Worm (Caenorhabditis elegans) whole organism, midembryonic: ENCODE results near the gene F44E2.9.

Source experiments
- T22C8.4 ChIP-seq: fragments of 200-800 bp; sonication (Bioruptor generic); IDR thresholded peaks from 2 replicates; pipeline ENCODE4 v1.3.6; 2022; ENCODE audit warnings: missing genetic modification characterization, missing compliant biosample characterization
- cog-1 ChIP-seq: sonication (generic microtip); optimal IDR thresholded peaks from 2 replicates; lab custom pipeline; 2016; ENCODE audit warnings: missing genetic modification characterization, missing compliant biosample characterization
- flt-1 ChIP-seq: fragments of 200-800 bp; sonication (Bioruptor generic); IDR thresholded peaks from 2 replicates; pipeline ENCODE4 v1.3.6; 2022; ENCODE audit warnings: missing genetic modification characterization, missing compliant biosample characterization
- klf-2 ChIP-seq: fragments of 200-800 bp; sonication (Bioruptor generic); conservative IDR thresholded peaks from 2 replicates; pipeline ENCODE4 v1.3.6; 2022; ENCODE audit warnings: missing genetic modification reagents, missing genetic modification characterization, missing compliant biosample characterization
- med-1 ChIP-seq: sonication (generic microtip); optimal IDR thresholded peaks from 2 replicates; lab custom pipeline; 2017; ENCODE audit warnings: missing genetic modification characterization, mild to moderate bottlenecking, missing compliant biosample characterization, antibody characterized with exemption, missing genetic modification reagents; ENCODE audit not compliant: insufficient read depth
- ref-1 ChIP-seq: fragments of 200-800 bp; sonication (Bioruptor generic); conservative IDR thresholded peaks from 2 replicates; pipeline ENCODE4 v1.3.6; 2022; ENCODE audit warnings: missing genetic modification reagents, missing genetic modification characterization, missing compliant biosample characterization
- tab-1 ChIP-seq: fragments of 200-800 bp; sonication (Bioruptor generic); IDR thresholded peaks from 2 replicates; pipeline ENCODE4 v1.3.6; 2022; ENCODE audit warnings: missing genetic modification characterization, missing compliant biosample characterization
- ztf-23 ChIP-seq: fragments of 200-800 bp; sonication (Bioruptor generic); IDR thresholded peaks from 2 replicates; pipeline ENCODE4 v1.3.6; 2022; ENCODE audit warnings: missing genetic modification reagents, missing genetic modification characterization, missing compliant biosample characterization
- ztf-29 ChIP-seq: fragments of 200-800 bp; sonication (Bioruptor generic); IDR thresholded peaks from 2 replicates; pipeline ENCODE4 v1.3.6; 2022; ENCODE audit warnings: missing genetic modification reagents, missing genetic modification characterization, missing compliant biosample characterization

F44E2.9 gene

ce11 chrIII:8866038-8866437, 15.7 kb upstream of the F44E2.9 start:
- TF ChIP-seq ref-1 (GFP tag; lab: Robert Waterston, UW) (no peak), cog-1 (tag; lab: Kevin White, UChicago) (no peak), T22C8.4 (GFP tag; lab: Robert Waterston, UW) (no peak), klf-2 (GFP tag; lab: Robert Waterston, UW) (no peak), ztf-23 (no peak), ztf-29 (no peak), flt-1 (no peak), med-1 (GFP tag; lab: Kevin White, UChicago) (no peak), tab-1 (no peak)

ce11 chrIII:8865294-8865766, 15.0 kb upstream of the F44E2.9 start:
- TF ChIP-seq flt-1 (0 out of 2 replicates have a peak, but pooled peaks have one; percentile 54), T22C8.4 (GFP tag; lab: Robert Waterston, UW) (no peak), tab-1 (peak; percentile 51; the same call in 1 of the 2 replicates), ref-1 (GFP tag; lab: Robert Waterston, UW) (no peak), ztf-29 (no peak), med-1 (GFP tag; lab: Kevin White, UChicago) (no peak), ztf-23 (peak; percentile 57; the same call in 1 of the 2 replicates), klf-2 (GFP tag; lab: Robert Waterston, UW) (no peak), cog-1 (tag; lab: Kevin White, UChicago) (peak; percentile 11)

ce11 chrIII:8858482-8858881, 8.2 kb upstream of the F44E2.9 start:
- TF ChIP-seq klf-2 (GFP tag; lab: Robert Waterston, UW) = no peak
- no peak for TF ChIP-seq ref-1 (GFP tag; lab: Robert Waterston, UW)
- no peak for TF ChIP-seq T22C8.4 (GFP tag; lab: Robert Waterston, UW)
- no peak for TF ChIP-seq med-1 (GFP tag; lab: Kevin White, UChicago)
- no peak for TF ChIP-seq ztf-29
- no peak for TF ChIP-seq ztf-23
- no peak for TF ChIP-seq cog-1 (tag; lab: Kevin White, UChicago)
- no peak for TF ChIP-seq flt-1
- TF ChIP-seq tab-1 = no peak

ce11 chrIII:8851961-8852360, 1.6 kb upstream of the F44E2.9 start, which contains the start of gene plg-1:
Gene plg-1 (plus strand): TSS chrIII:8852261.
- TF ChIP-seq flt-1 = no peak

- TF ChIP-seq T22C8.4 (GFP tag; lab: Robert Waterston, UW) = no peak
- no peak for TF ChIP-seq klf-2 (GFP tag; lab: Robert Waterston, UW)
- no peak for TF ChIP-seq med-1 (GFP tag; lab: Kevin White, UChicago)
- no peak for TF ChIP-seq cog-1 (tag; lab: Kevin White, UChicago)
- TF ChIP-seq ref-1 (GFP tag; lab: Robert Waterston, UW) = no peak
- TF ChIP-seq ztf-29 = no peak
- TF ChIP-seq tab-1 = no peak
- TF ChIP-seq ztf-23 = no peak
- no peak for TF ChIP-seq flt-1
These were observed 825 bp downstream of the F44E2.9 start, which contains the start of gene F44E2.8 for ce11 chrIII:8849507-8849906. Gene F44E2.8 (minus strand): TSS chrIII:8849877.

- TF ChIP-seq ztf-29 (no peak), tab-1 (no peak), ztf-23 (no peak), klf-2 (GFP tag; lab: Robert Waterston, UW) (no peak), flt-1 (no peak), med-1 (GFP tag; lab: Kevin White, UChicago) (no peak), T22C8.4 (GFP tag; lab: Robert Waterston, UW) (no peak), ref-1 (GFP tag; lab: Robert Waterston, UW) (no peak), cog-1 (tag; lab: Kevin White, UChicago) (no peak)
These were observed 2.0 kb downstream of the F44E2.9 start, which contains the start of gene F44E2.7 for ce11 chrIII:8848372-8848771. Gene F44E2.7 (minus strand): TSS chrIII:8848472.

ce11 chrIII:8847722-8848121, 2.6 kb downstream of the F44E2.9 start:
- peak; percentile 46; the same call in 1 of the 2 replicates for TF ChIP-seq ztf-29
- no peak for TF ChIP-seq T22C8.4 (GFP tag; lab: Robert Waterston, UW)
- TF ChIP-seq ref-1 (GFP tag; lab: Robert Waterston, UW) = no peak
- TF ChIP-seq ztf-23 = no peak
- TF ChIP-seq klf-2 (GFP tag; lab: Robert Waterston, UW) = no peak
- no peak for TF ChIP-seq tab-1
- TF ChIP-seq flt-1 = no peak
- peak; percentile 10 for TF ChIP-seq cog-1 (tag; lab: Kevin White, UChicago)

- no peak for TF ChIP-seq ref-1 (GFP tag; lab: Robert Waterston, UW)
- no peak for TF ChIP-seq tab-1
- TF ChIP-seq flt-1 = no peak
- no peak for TF ChIP-seq klf-2 (GFP tag; lab: Robert Waterston, UW)
- TF ChIP-seq ztf-23 = no peak
These were observed 5.2 kb downstream of the F44E2.9 start, which contains the start of gene F44E2.6 for ce11 chrIII:8845114-8845513. Gene F44E2.6 (minus strand): TSS chrIII:8845214.

- TF ChIP-seq med-1 (GFP tag; lab: Kevin White, UChicago) (no peak), klf-2 (GFP tag; lab: Robert Waterston, UW) (no peak), ztf-29 (no peak), T22C8.4 (GFP tag; lab: Robert Waterston, UW) (no peak), tab-1 (no peak), flt-1 (no peak), ztf-23 (no peak), cog-1 (tag; lab: Kevin White, UChicago) (no peak), ref-1 (GFP tag; lab: Robert Waterston, UW) (no peak)
These were observed 6.2 kb downstream of the F44E2.9 start for ce11 chrIII:8844137-8844536.

ce11 chrIII:8839813-8840212, 10.5 kb downstream of the F44E2.9 start:
- no peak for TF ChIP-seq T22C8.4 (GFP tag; lab: Robert Waterston, UW)
- TF ChIP-seq med-1 (GFP tag; lab: Kevin White, UChicago) = no peak
- TF ChIP-seq cog-1 (tag; lab: Kevin White, UChicago) = no peak
- no peak for TF ChIP-seq ztf-23
